Fruit fly (Drosophila melanogaster) whole organism, adult: ENCODE results near the gene PGRP-LC.

Source experiments
- CG11617 ChIP-seq: fragments of 200-800 bp; sonication (Bioruptor generic); optimal IDR thresholded peaks from 2 replicates; lab custom pipeline; 2017; ENCODE audit warnings: mild to moderate bottlenecking, missing biosample characterization, missing genetic modification reagents, missing genetic modification characterization
- CG12768 ChIP-seq: fragments of 200-800 bp; sonication (Bioruptor generic); optimal IDR thresholded peaks from 2 replicates; lab custom pipeline; 2017; ENCODE audit warnings: missing biosample characterization, missing genetic modification characterization, mild to moderate bottlenecking, moderate library complexity, missing genetic modification reagents
- CG14711 ChIP-seq: fragments of 200-800 bp; sonication (Bioruptor generic); optimal IDR thresholded peaks from 2 replicates; lab custom pipeline; 2018; ENCODE audit warnings: missing biosample characterization, mild to moderate bottlenecking, missing genetic modification characterization, moderate library complexity
- CG1620 ChIP-seq: fragments of 200-800 bp; sonication (Bioruptor generic); optimal IDR thresholded peaks from 2 replicates; lab custom pipeline; 2016; ENCODE audit warnings: missing biosample characterization, missing genetic modification characterization
- CG33017 ChIP-seq: fragments of 200-800 bp; sonication (Bioruptor generic); optimal IDR thresholded peaks from 2 replicates; lab custom pipeline; 2018; ENCODE audit warnings: missing biosample characterization, mild to moderate bottlenecking, missing genetic modification characterization, moderate library complexity
- CG5204 ChIP-seq: fragments of 200-800 bp; sonication (Bioruptor generic); optimal IDR thresholded peaks from 2 replicates; lab custom pipeline; 2016; ENCODE audit warnings: missing biosample characterization, missing genetic modification characterization
- CG7045 ChIP-seq: fragments of 200-800 bp; sonication (Bioruptor generic); optimal IDR thresholded peaks from 2 replicates; lab custom pipeline; 2017; ENCODE audit warnings: missing biosample characterization, mild to moderate bottlenecking, missing genetic modification characterization
- CG7101 ChIP-seq: fragments of 200-800 bp; sonication (Bioruptor generic); optimal IDR thresholded peaks from 2 replicates; lab custom pipeline; 2018; ENCODE audit warnings: missing biosample characterization, mild to moderate bottlenecking, missing genetic modification characterization, moderate library complexity
- Clk ChIP-seq: fragments of 200-800 bp; sonication (Bioruptor generic); optimal IDR thresholded peaks from 2 replicates; lab custom pipeline; 2017; ENCODE audit warnings: missing biosample characterization, missing genetic modification characterization
- Crg-1 ChIP-seq: fragments of 200-800 bp; sonication (Bioruptor generic); optimal IDR thresholded peaks from 2 replicates; lab custom pipeline; 2016; ENCODE audit warnings: missing biosample characterization, missing genetic modification characterization
- Hr96 ChIP-seq: fragments of 200-800 bp; sonication (Bioruptor generic); optimal IDR thresholded peaks from 2 replicates; lab custom pipeline; 2016; ENCODE audit warnings: missing biosample characterization, missing genetic modification characterization
- Mnt ChIP-seq: fragments of 200-800 bp; sonication (Bioruptor generic); optimal IDR thresholded peaks from 2 replicates; lab custom pipeline; 2016; ENCODE audit warnings: missing biosample characterization, mild to moderate bottlenecking, missing genetic modification characterization
- bab1 ChIP-seq: fragments of 200-800 bp; sonication (Bioruptor generic); optimal IDR thresholded peaks from 3 replicates; lab custom pipeline; 2019; ENCODE audit warnings: missing biosample characterization, mild to moderate bottlenecking, missing genetic modification characterization, moderate library complexity
- cic ChIP-seq: fragments of 200-800 bp; sonication (Bioruptor generic); optimal IDR thresholded peaks from 2 replicates; lab custom pipeline; 2017; ENCODE audit warnings: missing biosample characterization, mild to moderate bottlenecking, missing genetic modification characterization, moderate library complexity
- cnc ChIP-seq, 2 experiments: fragments of >200 bp; optimal IDR thresholded peaks; 2 replicates each; lab custom pipeline; 2017
- kay ChIP-seq: fragments of 200-800 bp; sonication (Bioruptor generic); peaks from one replicate; lab custom pipeline; 2016; ENCODE audit warnings: missing biosample characterization, missing genetic modification characterization, borderline replicate concordance
- ovo ChIP-seq: fragments of 200-800 bp; sonication (Bioruptor generic); optimal IDR thresholded peaks from 2 replicates; lab custom pipeline; 2016; ENCODE audit warnings: missing biosample characterization, missing genetic modification characterization
- pad ChIP-seq: fragments of 200-800 bp; sonication (Bioruptor generic); optimal IDR thresholded peaks from 3 replicates; lab custom pipeline; 2017; ENCODE audit warnings: missing biosample characterization, missing genetic modification characterization, mild to moderate bottlenecking, moderate library complexity, missing genetic modification reagents
- tj ChIP-seq: fragments of 200-800 bp; sonication (Bioruptor generic); optimal IDR thresholded peaks from 3 replicates; lab custom pipeline; 2017; ENCODE audit warnings: missing biosample characterization, mild to moderate bottlenecking, missing genetic modification characterization, moderate library complexity
- toe ChIP-seq: fragments of 200-800 bp; sonication (Bioruptor generic); optimal IDR thresholded peaks from 2 replicates; lab custom pipeline; 2016; ENCODE audit warnings: missing biosample characterization, missing genetic modification characterization

Gene PGRP-LC

dm6 chr3L:9338510-9338909, at the start of gene PGRP-LC:
Gene PGRP-LC, plus strand, starts transcription at chr3L:9338810.
- TF ChIP-seq cic (GFP tag; lab: Kevin White, UChicago) = no peak
- TF ChIP-seq pad (GFP tag; lab: Kevin White, UChicago) = no peak
- no peak for TF ChIP-seq CG33017 (tag; lab: Kevin White, UChicago)
- TF ChIP-seq Crg-1 = no peak
- no peak for TF ChIP-seq CG7045 (GFP tag; lab: Kevin White, UChicago)

dm6 chr3L:9304393-9304792, 34.2 kb upstream of the PGRP-LC start:
- no peak for TF ChIP-seq ovo (GFP tag; lab: Kevin White, UChicago)

DNA sequence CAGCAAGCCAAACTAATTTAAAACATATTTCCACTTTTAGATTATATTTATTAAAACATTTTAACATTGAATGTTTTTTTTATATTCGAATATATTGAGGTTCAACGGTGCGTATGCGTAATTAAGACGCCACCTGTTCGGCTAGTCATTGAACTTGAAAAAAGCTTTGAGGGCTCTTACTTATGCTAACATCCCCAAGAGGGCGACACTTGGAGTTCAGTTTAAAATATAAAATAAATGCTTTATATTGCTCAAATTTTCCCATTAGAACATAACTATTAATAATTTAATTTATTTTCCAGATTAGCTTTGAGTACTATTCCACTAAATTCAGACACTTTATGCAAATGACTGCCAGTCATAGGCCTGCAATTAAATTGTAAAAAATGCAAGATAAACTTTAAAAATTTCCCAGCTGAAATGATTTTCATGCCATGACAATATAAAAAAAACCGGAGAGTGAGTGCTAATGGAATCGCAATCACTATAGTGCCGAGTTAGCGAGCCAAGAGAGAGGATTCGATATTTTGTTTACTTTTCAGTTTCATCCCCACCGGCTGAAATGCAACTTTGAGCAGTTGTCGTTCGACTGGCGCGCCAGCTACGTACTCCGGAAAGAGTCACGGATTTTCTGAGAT, 4.7 kb upstream of the PGRP-LC start, which contains the start of gene PGRP-LA:
PGRP-LA (plus strand) TSS at position 588 of the 638 bp plus-strand sequence.
- no peak for TF ChIP-seq tj (GFP tag; lab: Kevin White, UChicago)
- no peak for TF ChIP-seq Hr96 (GFP tag; lab: Kevin White, UChicago)
- TF ChIP-seq CG12768 (GFP tag; lab: Kevin White, UChicago) = no peak
- peak; percentile 23 for TF ChIP-seq CG5204 (GFP tag; lab: Kevin White, UChicago)
- no peak for TF ChIP-seq pad (GFP tag; lab: Kevin White, UChicago)
- TF ChIP-seq cic (GFP tag; lab: Kevin White, UChicago) = peak; percentile 47
- TF ChIP-seq CG1620 = peak; percentile 12
- TF ChIP-seq kay = peak; percentile 83
- no peak for TF ChIP-seq CG11617
- no peak for TF ChIP-seq CG14711 (tag; lab: Kevin White, UChicago)
- TF ChIP-seq cnc (optimal IDR thresholded peaks at IDR 0.05; lab: Kevin White, UChicago) = no peak
- TF ChIP-seq CG7101 (tag; lab: Kevin White, UChicago) = peak; percentile 29
- TF ChIP-seq Mnt (GFP tag; lab: Kevin White, UChicago) = peak; percentile 3
- no peak for TF ChIP-seq bab1 (GFP tag; lab: Kevin White, UChicago)
- TF ChIP-seq toe = peak; percentile 34

- TF ChIP-seq CG7101 (tag; lab: Kevin White, UChicago) (peak; percentile 1), CG1620 (no peak), CG5204 (GFP tag; lab: Kevin White, UChicago) (no peak), Crg-1 (no peak), ovo (GFP tag; lab: Kevin White, UChicago) (peak; percentile 41), CG7045 (GFP tag; lab: Kevin White, UChicago) (peak; percentile 32), CG12768 (GFP tag; lab: Kevin White, UChicago) (peak; percentile 90), toe (no peak), CG14711 (tag; lab: Kevin White, UChicago) (no peak), Mnt (GFP tag; lab: Kevin White, UChicago) (peak; percentile 11), pad (GFP tag; lab: Kevin White, UChicago) (peak; percentile 59), cnc (optimal IDR thresholded peaks at IDR 0.05; lab: Kevin White, UChicago) (peak in 1 of 2 experiments; percentile 52), Clk (GFP tag; lab: Kevin White, UChicago) (peak; percentile 6), Hr96 (GFP tag; lab: Kevin White, UChicago) (no peak), CG33017 (tag; lab: Kevin White, UChicago) (peak; percentile 38), tj (GFP tag; lab: Kevin White, UChicago) (peak; percentile 7), cic (GFP tag; lab: Kevin White, UChicago) (peak; percentile 98), kay (peak; percentile 85), CG11617 (peak; percentile 5), bab1 (GFP tag; lab: Kevin White, UChicago) (no peak)
These were observed 2.9 kb upstream of the PGRP-LC start for dm6 chr3L:9335711-9336110.

dm6 chr3L:9337942-9338468, 605 bp upstream of the PGRP-LC start:
- TF ChIP-seq cic (GFP tag; lab: Kevin White, UChicago) = peak; percentile 51
- TF ChIP-seq Crg-1 = no peak

DNA sequence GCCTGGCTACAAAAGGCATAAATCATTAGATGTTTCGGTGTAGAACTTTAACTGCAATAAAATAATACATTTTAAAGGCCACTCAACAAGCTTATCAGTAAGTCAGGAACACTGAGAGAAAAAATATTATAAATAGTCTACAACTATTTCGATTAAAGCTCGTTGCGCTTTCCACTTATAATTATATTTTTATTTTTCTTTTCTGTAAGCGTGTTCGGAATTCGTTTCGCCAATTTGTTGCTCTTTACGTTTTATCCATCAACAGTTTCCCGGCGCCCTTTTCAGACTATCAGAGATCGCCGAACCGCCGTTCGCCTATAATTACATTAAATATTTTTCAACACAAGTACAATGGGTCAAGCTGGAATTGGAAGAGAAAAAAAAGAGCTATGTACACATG, 411 bp downstream of the PGRP-LC start:
- TF ChIP-seq kay (peak; percentile 77), CG5204 (GFP tag; lab: Kevin White, UChicago) (peak; percentile 15), cic (GFP tag; lab: Kevin White, UChicago) (no peak), Mnt (GFP tag; lab: Kevin White, UChicago) (no peak), CG33017 (tag; lab: Kevin White, UChicago) (peak; percentile 5), CG12768 (GFP tag; lab: Kevin White, UChicago) (no peak), Crg-1 (no peak), CG7101 (tag; lab: Kevin White, UChicago) (no peak), Hr96 (GFP tag; lab: Kevin White, UChicago) (no peak), CG14711 (tag; lab: Kevin White, UChicago) (no peak), cnc (optimal IDR thresholded peaks at IDR 0.05; lab: Kevin White, UChicago) (no peak), Clk (GFP tag; lab: Kevin White, UChicago) (no peak), CG7045 (GFP tag; lab: Kevin White, UChicago) (no peak), toe (no peak)

dm6 chr3L:9340232-9340631, 1.6 kb downstream of the PGRP-LC start:
- TF ChIP-seq CG12768 (GFP tag; lab: Kevin White, UChicago) (peak; percentile 40), Mnt (GFP tag; lab: Kevin White, UChicago) (peak; percentile 30), CG33017 (tag; lab: Kevin White, UChicago) (no peak), toe (no peak), Hr96 (GFP tag; lab: Kevin White, UChicago) (peak; percentile 1)
